Worm (Caenorhabditis elegans) whole organism, L1 larva: ENCODE measurements around the gene ceh-14.

ENCODE experiments used
- C04F5.9 ChIP-seq: sonication (generic microtip); optimal IDR thresholded peaks from 2 replicates; lab custom pipeline; 2016; ENCODE audit warnings: missing genetic modification characterization, missing compliant biosample characterization
- F16B12.6 ChIP-seq: fragments of 150-350 bp; optimal IDR thresholded peaks from 2 replicates; lab custom pipeline; 2014; ENCODE audit warnings: missing biosample characterization, missing genetic modification characterization
- alr-1 ChIP-seq: fragments of 200-800 bp; sonication (Bioruptor generic); optimal IDR thresholded peaks from 2 replicates; lab custom pipeline; 2018; ENCODE audit warnings: borderline replicate concordance, mild to moderate bottlenecking, missing genetic modification characterization, missing compliant biosample characterization
- aly-2 ChIP-seq: fragments of 150-350 bp; optimal IDR thresholded peaks from 2 replicates; lab custom pipeline; 2014; ENCODE audit warnings: missing biosample characterization, missing genetic modification characterization
- ama-1 ChIP-seq: fragments of 150-350 bp; optimal IDR thresholded peaks from 2 replicates; lab custom pipeline; 2014
- ceh-90 ChIP-seq: sonication (generic microtip); optimal IDR thresholded peaks from 2 replicates; lab custom pipeline; 2016; ENCODE audit warnings: missing genetic modification characterization, missing compliant biosample characterization
- dpl-1 ChIP-seq, 3 experiments: fragments of 150-350 bp in 2 of 3; sonication (generic microtip) in 1 of 3; optimal IDR thresholded peaks; 2 replicates each; lab custom pipeline; 2014 to 2017; ENCODE audit warnings: missing biosample characterization in 3 of 3, missing genetic modification characterization in 3 of 3, missing genetic modification reagents in 3 of 3
- efl-1 ChIP-seq, 4 experiments: fragments of 150-350 bp; optimal IDR thresholded peaks in 3 of 4; peaks in 1 of 4; 1 replicate in 1 of 4; 2 replicates in 3 of 4; lab custom pipeline; 2014; ENCODE audit warnings: missing biosample characterization in 2 of 4, missing genetic modification characterization in 2 of 4, missing genetic modification reagents in 2 of 4
- egl-13 ChIP-seq: sonication (generic microtip); optimal IDR thresholded peaks from 2 replicates; lab custom pipeline; 2016; ENCODE audit warnings: missing genotype, missing genetic modification reagents, missing genetic modification characterization, missing compliant biosample characterization
- elt-2 ChIP-seq: sonication (generic microtip); optimal IDR thresholded peaks from 2 replicates; lab custom pipeline; 2016; ENCODE audit warnings: missing genetic modification characterization, mild to moderate bottlenecking, inconsistent platforms, missing compliant biosample characterization, missing genetic modification reagents
- fos-1 ChIP-seq: fragments of 150-350 bp; optimal IDR thresholded peaks from 2 replicates; lab custom pipeline; 2014; ENCODE audit warnings: missing biosample characterization, missing genetic modification characterization
- hlh-17 ChIP-seq: fragments of 200-800 bp; sonication (Bioruptor generic); optimal IDR thresholded peaks from 2 replicates; lab custom pipeline; 2018; ENCODE audit warnings: missing genetic modification characterization, mild to moderate bottlenecking, missing compliant biosample characterization, moderate library complexity, borderline replicate concordance
- hpl-2 ChIP-seq: fragments of 150-350 bp; optimal IDR thresholded peaks from 2 replicates; lab custom pipeline; 2014; ENCODE audit warnings: missing biosample characterization, missing genetic modification reagents, missing genetic modification characterization
- isw-1 ChIP-seq: fragments of 200-800 bp; sonication (Bioruptor generic); IDR thresholded peaks from 2 replicates; pipeline ENCODE4 v1.3.6; 2022; ENCODE audit warnings: missing genetic modification characterization, missing compliant biosample characterization
- jun-1 ChIP-seq: fragments of 150-350 bp; optimal IDR thresholded peaks from 2 replicates; lab custom pipeline; 2014; ENCODE audit warnings: missing biosample characterization, missing genetic modification reagents, missing genetic modification characterization
- lin-14 ChIP-seq: fragments of 200-800 bp; sonication (Bioruptor generic); optimal IDR thresholded peaks from 2 replicates; lab custom pipeline; 2018; ENCODE audit warnings: mild to moderate bottlenecking, missing genetic modification characterization, moderate library complexity, missing compliant biosample characterization
- lir-3 ChIP-seq: sonication (generic microtip); optimal IDR thresholded peaks from 2 replicates; lab custom pipeline; 2016; ENCODE audit warnings: mild to moderate bottlenecking, missing genetic modification characterization, moderate library complexity, missing compliant biosample characterization; ENCODE audit not compliant: poor library complexity
- mab-9 ChIP-seq: fragments of 200-800 bp; sonication (Bioruptor generic); IDR thresholded peaks from 2 replicates; pipeline ENCODE4 v1.3.6; 2022; ENCODE audit warnings: missing genetic modification reagents, missing genetic modification characterization, missing compliant biosample characterization
- nhr-19 ChIP-seq: fragments of 200-800 bp; sonication (Bioruptor generic); conservative IDR thresholded peaks from 2 replicates; pipeline ENCODE4 v1.3.6; 2022; ENCODE audit warnings: missing genetic modification characterization, missing compliant biosample characterization
- nhr-20 ChIP-seq: sonication (generic microtip); optimal IDR thresholded peaks from 2 replicates; lab custom pipeline; 2016; ENCODE audit warnings: mild to moderate bottlenecking, missing genetic modification characterization, missing compliant biosample characterization
- nhr-237 ChIP-seq: fragments of 150-350 bp; optimal IDR thresholded peaks from 2 replicates; lab custom pipeline; 2014; ENCODE audit warnings: missing biosample characterization, missing genetic modification characterization
- nhr-28 ChIP-seq: fragments of 150-350 bp; optimal IDR thresholded peaks from 2 replicates; lab custom pipeline; 2014; ENCODE audit warnings: missing biosample characterization, missing genetic modification characterization
- nhr-47 ChIP-seq: sonication (generic microtip); optimal IDR thresholded peaks from 2 replicates; lab custom pipeline; 2016; ENCODE audit warnings: mild to moderate bottlenecking, missing genetic modification characterization, moderate library complexity, missing compliant biosample characterization
- nhr-71 ChIP-seq: sonication (generic microtip); optimal IDR thresholded peaks from 2 replicates; lab custom pipeline; 2016; ENCODE audit warnings: mild to moderate bottlenecking, missing genetic modification characterization, moderate library complexity, missing compliant biosample characterization
- nhr-77 ChIP-seq: fragments of 150-350 bp; optimal IDR thresholded peaks from 2 replicates; lab custom pipeline; 2014; ENCODE audit warnings: missing biosample characterization, missing genetic modification characterization
- nhr-84 ChIP-seq: sonication (generic microtip); optimal IDR thresholded peaks from 2 replicates; lab custom pipeline; 2017; ENCODE audit warnings: missing biosample characterization, missing genetic modification characterization
- nhr-85 ChIP-seq: sonication (generic microtip); peaks from one replicate; lab custom pipeline; 2016; ENCODE audit warnings: missing genetic modification characterization, inconsistent platforms, missing compliant biosample characterization
- nhr-90 ChIP-seq: sonication (generic microtip); optimal IDR thresholded peaks from 2 replicates; lab custom pipeline; 2016; ENCODE audit warnings: mild to moderate bottlenecking, missing genetic modification characterization, missing compliant biosample characterization; ENCODE audit not compliant: poor library complexity
- pag-3 ChIP-seq: sonication (generic microtip); optimal IDR thresholded peaks from 2 replicates; lab custom pipeline; 2017; ENCODE audit warnings: missing genetic modification characterization, mild to moderate bottlenecking, missing compliant biosample characterization, antibody characterized with exemption, borderline replicate concordance; ENCODE audit not compliant: insufficient read depth
- pax-3 ChIP-seq: fragments of 200-800 bp; sonication (Bioruptor generic); optimal IDR thresholded peaks from 2 replicates; lab custom pipeline; 2018; ENCODE audit warnings: mild to moderate bottlenecking, missing genetic modification characterization, moderate library complexity, missing compliant biosample characterization
- pqm-1 ChIP-seq: sonication (generic microtip); optimal IDR thresholded peaks from 3 replicates; lab custom pipeline; 2017; ENCODE audit warnings: missing biosample characterization, missing genetic modification characterization
- snu-23 ChIP-seq: sonication (generic microtip); optimal IDR thresholded peaks from 2 replicates; lab custom pipeline; 2016; ENCODE audit warnings: missing genetic modification characterization, missing compliant biosample characterization
- sox-4 ChIP-seq: sonication (generic microtip); optimal IDR thresholded peaks from 2 replicates; lab custom pipeline; 2016; ENCODE audit warnings: missing genetic modification characterization, missing compliant biosample characterization
- swsn-7 ChIP-seq: sonication (generic microtip); optimal IDR thresholded peaks from 2 replicates; lab custom pipeline; 2016; ENCODE audit warnings: missing genetic modification characterization, missing compliant biosample characterization
- tbx-2 ChIP-seq: sonication (generic microtip); optimal IDR thresholded peaks from 2 replicates; lab custom pipeline; 2016; ENCODE audit warnings: missing genetic modification characterization, missing compliant biosample characterization
- tlp-1 ChIP-seq: fragments of 150-350 bp; optimal IDR thresholded peaks from 2 replicates; lab custom pipeline; 2014; ENCODE audit warnings: missing biosample characterization, missing genetic modification characterization
- unc-130 ChIP-seq: fragments of 150-350 bp; optimal IDR thresholded peaks from 2 replicates; lab custom pipeline; 2017; ENCODE audit warnings: missing biosample characterization, missing genetic modification characterization, inconsistent platforms
- unc-30 ChIP-seq: sonication (generic microtip); optimal IDR thresholded peaks from 2 replicates; lab custom pipeline; 2017; ENCODE audit warnings: missing biosample characterization, missing genetic modification characterization
- unc-62 ChIP-seq: fragments of 150-350 bp; optimal IDR thresholded peaks from 2 replicates; lab custom pipeline; 2014; ENCODE audit warnings: missing biosample characterization, missing genetic modification reagents, missing genetic modification characterization
- unc-98 ChIP-seq: fragments of 200-800 bp; sonication (Bioruptor generic); IDR thresholded peaks from 2 replicates; pipeline ENCODE4 v1.3.6; 2022; ENCODE audit warnings: missing genetic modification characterization, missing compliant biosample characterization
- vab-15 ChIP-seq: sonication (generic microtip); optimal IDR thresholded peaks from 2 replicates; lab custom pipeline; 2017; ENCODE audit warnings: missing genotype, mild to moderate bottlenecking, missing genetic modification characterization, missing compliant biosample characterization
- xbp-1 ChIP-seq: sonication (generic microtip); optimal IDR thresholded peaks from 2 replicates; lab custom pipeline; 2016; ENCODE audit warnings: missing genetic modification characterization, missing compliant biosample characterization
- zip-4 ChIP-seq: fragments of 200-800 bp; sonication (Bioruptor generic); optimal IDR thresholded peaks from 2 replicates; lab custom pipeline; 2018; ENCODE audit warnings: mild to moderate bottlenecking, missing genetic modification characterization, moderate library complexity, missing compliant biosample characterization
- ztf-4 ChIP-seq: fragments of 150-350 bp; optimal IDR thresholded peaks from 2 replicates; lab custom pipeline; 2014; ENCODE audit warnings: missing biosample characterization, missing genetic modification characterization

ceh-14 gene

ce11 chrX:7500970-7501369 is 31.6 kb downstream of the ceh-14 start, which contains the start of gene uggt-1 (continued):
- peak; percentile 94 for TF ChIP-seq snu-23 (GFP tag; lab: Kevin White, UChicago)
- peak; percentile 85 for TF ChIP-seq jun-1
- TF ChIP-seq nhr-28 (tag; lab: Kevin White, UChicago): no peak

- TF ChIP-seq nhr-90 (tag; lab: Kevin White, UChicago) (no peak), pax-3 (tag; lab: Kevin White, UChicago) (no peak), ztf-4 (tag; lab: Kevin White, UChicago) (no peak), lir-3 (tag; lab: Kevin White, UChicago) (no peak)
These were observed 37.0 kb downstream of the ceh-14 start, which contains the start of gene try-14 for ce11 chrX:7495491-7495890. TSS of gene try-14 (minus strand) at chrX:7495591.

- TF ChIP-seq elt-2 (tag; lab: Kevin White, UChicago) (no peak), efl-1 (optimal IDR thresholded peaks at IDR 0.05; lab: Kevin White, UChicago) (no peak), efl-1 (GFP tag; optimal IDR thresholded peaks at IDR 0.05 in 1 of 2; lab: Kevin White, UChicago) (peak in 1 of 2 experiments; percentile 27)
These were observed 39.5 kb downstream of the ceh-14 start, which contains the start of gene F48E3.2 for ce11 chrX:7493020-7493419. TSS of gene F48E3.2 (minus strand) at chrX:7493120.

ce11 chrX:7491521-7491920 is 41.0 kb downstream of the ceh-14 start:
- TF ChIP-seq lir-3 (tag; lab: Kevin White, UChicago) (no peak), lin-14 (GFP tag; lab: Kevin White, UChicago) (peak; percentile 58)

- no peak for TF ChIP-seq nhr-77 (tag; lab: Kevin White, UChicago)
- TF ChIP-seq sox-4 (tag; lab: Kevin White, UChicago): no peak
- TF ChIP-seq unc-130 (tag; lab: Kevin White, UChicago): peak; percentile 25
- peak; percentile 42 for TF ChIP-seq nhr-71 (tag; lab: Kevin White, UChicago)
- TF ChIP-seq hpl-2 (GFP tag; lab: Kevin White, UChicago): no peak
- TF ChIP-seq alr-1 (tag; lab: Kevin White, UChicago): no peak
- no peak for TF ChIP-seq unc-62
- no peak for TF ChIP-seq ceh-90
- no peak for TF ChIP-seq nhr-19 (GFP tag; lab: Robert Waterston, UW)
- no peak for TF ChIP-seq xbp-1 (tag; lab: Kevin White, UChicago)
- no peak for TF ChIP-seq nhr-90 (tag; lab: Kevin White, UChicago)
- no peak for TF ChIP-seq C04F5.9 (tag; lab: Kevin White, UChicago)
- no peak for TF ChIP-seq F16B12.6 (tag; lab: Kevin White, UChicago)
- TF ChIP-seq isw-1: no peak
- no peak for TF ChIP-seq swsn-7 (tag; lab: Kevin White, UChicago)
- TF ChIP-seq unc-98 (GFP tag; lab: Robert Waterston, UW): no peak
- TF ChIP-seq unc-30 (tag; lab: Kevin White, UChicago): no peak
- TF ChIP-seq tlp-1 (tag; lab: Kevin White, UChicago): no peak
- TF ChIP-seq nhr-20 (tag; lab: Kevin White, UChicago): peak; percentile 50
- TF ChIP-seq egl-13: no peak
- TF ChIP-seq ama-1 (lab: Kevin White, UChicago): no peak
- peak; percentile 13 for TF ChIP-seq nhr-47
- no peak for TF ChIP-seq fos-1 (tag; lab: Kevin White, UChicago)
- peak in 1 of 3 experiments; percentile 5 for TF ChIP-seq dpl-1 (GFP tag; optimal IDR thresholded peaks at IDR 0.05; lab: Kevin White, UChicago)
- TF ChIP-seq mab-9 (GFP tag; lab: Robert Waterston, UW): no peak
- TF ChIP-seq pag-3 (tag; lab: Kevin White, UChicago): no peak
- no peak for TF ChIP-seq nhr-237 (tag; lab: Kevin White, UChicago)
- no peak for TF ChIP-seq vab-15 (tag; lab: Kevin White, UChicago)
- TF ChIP-seq pqm-1 (tag; lab: Kevin White, UChicago): no peak
- no peak for TF ChIP-seq nhr-84 (tag; lab: Kevin White, UChicago)
- no peak for TF ChIP-seq tbx-2 (tag; lab: Kevin White, UChicago)
- TF ChIP-seq zip-4 (GFP tag; lab: Kevin White, UChicago): no peak
- no peak for TF ChIP-seq nhr-85 (tag; lab: Kevin White, UChicago)
- no peak for TF ChIP-seq jun-1
- no peak for TF ChIP-seq hlh-17 (GFP tag; lab: Kevin White, UChicago)
- TF ChIP-seq aly-2 (tag; lab: Kevin White, UChicago): no peak
These were observed 46.8 kb downstream of the ceh-14 start, which contains the start of gene gly-12 for ce11 chrX:7485748-7486147. TSS of gene gly-12 (plus strand) at chrX:7485864.
